Worm (Caenorhabditis elegans) whole organism, late embryonic: ENCODE measurements around the gene F25B3.2.

ENCODE experiments used
- ceh-6 ChIP-seq: fragments of 200-800 bp; sonication (Bioruptor generic); optimal IDR thresholded peaks from 2 replicates; lab custom pipeline; 2018; ENCODE audit warnings: mild to moderate bottlenecking, missing genetic modification characterization, missing compliant biosample characterization
- odd-2 ChIP-seq: sonication (generic microtip); optimal IDR thresholded peaks from 2 replicates; lab custom pipeline; 2017; ENCODE audit warnings: antibody characterized with exemption, mild to moderate bottlenecking, missing genetic modification characterization, missing compliant biosample characterization

- TF ChIP-seq odd-2 (tag; lab: Kevin White, UChicago) (no peak), ceh-6 (GFP tag; lab: Kevin White, UChicago) (no peak)
Measured at ce11 chrV:9534621-9535020, 42.5 kb upstream of the F25B3.2 start, which contains the start of gene tag-329.
